Fruit fly (Drosophila melanogaster): Measurements from ENCODE around the gene CG11498.

The CG11498 gene

dm6 chr3R:30114286-30114803 lies 45.9 kb downstream of the CG11498 start (continued):
- TF ChIP-seq slou (GFP tag; optimal IDR thresholded peaks at IDR 0.05) (no peak), kah (GFP tag; optimal IDR thresholded peaks at IDR 0.05) (no peak), sqz (GFP tag; optimal IDR thresholded peaks at IDR 0.05) (no peak), CG12299 (tag; optimal IDR thresholded peaks at IDR 0.05) (no peak), mirr (GFP tag; optimal IDR thresholded peaks at IDR 0.05) (no peak), jing (GFP tag; optimal IDR thresholded peaks at IDR 0.05) (no peak), Lpt (GFP tag; optimal IDR thresholded peaks at IDR 0.05) (no peak), wdn (GFP tag; IDR thresholded peaks at IDR 0.05) (no peak), NfI (GFP tag; optimal IDR thresholded peaks at IDR 0.05) (no peak), Oli (tag; optimal IDR thresholded peaks at IDR 0.05) (no peak), CG31224 (GFP tag; IDR thresholded peaks at IDR 0.05) (no peak), nau (GFP tag; optimal IDR thresholded peaks at IDR 0.05) (no peak), Atf3 (GFP tag; optimal IDR thresholded peaks at IDR 0.05) (no peak), emc (GFP tag; optimal IDR thresholded peaks at IDR 0.05) (no peak), abd-A (tag; optimal IDR thresholded peaks at IDR 0.05) (peak; percentile 59), CG43689 (GFP tag; IDR thresholded peaks at IDR 0.05) (no peak), CG9437 (GFP tag; optimal IDR thresholded peaks at IDR 0.05) (no peak), CG13287 (GFP tag; IDR thresholded peaks at IDR 0.05; ENCODE audit: partially characterized antibody) (peak; percentile 15; the same call in 1 of the 2 replicates), Ets65A (GFP tag) (peak; percentile 81), D19A (tag; optimal IDR thresholded peaks at IDR 0.05) (no peak), Six4 (GFP tag; optimal IDR thresholded peaks at IDR 0.05) (no peak), CG17829 (tag; optimal IDR thresholded peaks at IDR 0.05) (no peak)

- TF ChIP-seq CHES-1-like (GFP tag; optimal IDR thresholded peaks at IDR 0.05) (no peak), gcm2 (GFP tag; optimal IDR thresholded peaks at IDR 0.05) (no peak), nau (GFP tag; optimal IDR thresholded peaks at IDR 0.05) (peak; percentile 49), vfl (GFP tag; optimal IDR thresholded peaks at IDR 0.05) (no peak), unpg (GFP tag; optimal IDR thresholded peaks at IDR 0.05) (no peak), CG8281 (tag; optimal IDR thresholded peaks at IDR 0.05) (no peak), onecut (GFP tag; IDR thresholded peaks at IDR 0.05) (no peak), CG13894 (tag; optimal IDR thresholded peaks at IDR 0.05) (no peak), CG17912 (GFP tag; optimal IDR thresholded peaks at IDR 0.05) (no peak), Scr (GFP tag; IDR thresholded peaks at IDR 0.05; ENCODE audit: partially characterized antibody) (no peak), CG3847 (GFP tag; IDR thresholded peaks at IDR 0.05) (no peak), Neu2 (GFP tag; optimal IDR thresholded peaks at IDR 0.05; ENCODE audit: borderline replicate concordance) (no peak), sug (tag; optimal IDR thresholded peaks at IDR 0.05) (no peak), CG8388 (GFP tag; optimal IDR thresholded peaks at IDR 0.05) (no peak), az2 (GFP tag; optimal IDR thresholded peaks at IDR 0.05) (no peak), psq (GFP tag; optimal IDR thresholded peaks at IDR 0.05) (no peak), CG12942 (GFP tag; optimal IDR thresholded peaks at IDR 0.05) (no peak), TFAM (GFP tag; optimal IDR thresholded peaks at IDR 0.05) (no peak), Pdp1 (GFP tag; optimal IDR thresholded peaks at IDR 0.05) (peak in 1 of 2 experiments; percentile 77), hkb (optimal IDR thresholded peaks at IDR 0.05) (no peak), hkb (GFP tag; IDR thresholded peaks at IDR 0.05) (no peak), CG16779 (GFP tag; IDR thresholded peaks at IDR 0.05) (no peak), Gsc (GFP tag; IDR thresholded peaks at IDR 0.05) (no peak), Hand (GFP tag; optimal IDR thresholded peaks at IDR 0.05) (no peak), bab2 (GFP tag; optimal IDR thresholded peaks at IDR 0.05) (no peak), gcm (GFP tag; optimal IDR thresholded peaks at IDR 0.05) (peak; percentile 8), emc (GFP tag; optimal IDR thresholded peaks at IDR 0.05) (no peak), kah (GFP tag; optimal IDR thresholded peaks at IDR 0.05) (no peak), E2f2 (GFP tag; IDR thresholded peaks at IDR 0.05) (no peak), CG3407 (GFP tag; optimal IDR thresholded peaks at IDR 0.05) (no peak), CG10543 (GFP tag; optimal IDR thresholded peaks at IDR 0.05) (peak; percentile 37), fd102C (GFP tag; optimal IDR thresholded peaks at IDR 0.05) (no peak)
These were observed 49.3 kb downstream of the CG11498 start for dm6 chr3R:30110959-30111358.
